Worm (Caenorhabditis elegans) whole organism, L3 larva: ENCODE results near the gene htrl-1.

Experiments
- aly-2 ChIP-seq: fragments of 150-350 bp; optimal IDR thresholded peaks from 2 replicates; lab custom pipeline; 2014; ENCODE audit warnings: missing biosample characterization, missing genetic modification characterization
- elt-1 ChIP-seq: fragments of 150-350 bp; optimal IDR thresholded peaks from 2 replicates; lab custom pipeline; 2014; ENCODE audit warnings: missing biosample characterization, missing genetic modification characterization
- jun-1 ChIP-seq: fragments of 150-350 bp; optimal IDR thresholded peaks from 2 replicates; lab custom pipeline; 2014; ENCODE audit warnings: missing biosample characterization, missing genetic modification reagents, missing genetic modification characterization
- mdl-1 ChIP-seq: fragments of 150-350 bp; optimal IDR thresholded peaks from 2 replicates; lab custom pipeline; 2014; ENCODE audit warnings: missing biosample characterization, missing genetic modification characterization
- nfya-1 ChIP-seq: sonication (generic microtip); optimal IDR thresholded peaks from 2 replicates; lab custom pipeline; 2017; ENCODE audit warnings: missing genetic modification characterization, mild to moderate bottlenecking, missing compliant biosample characterization, antibody characterized with exemption, moderate library complexity; ENCODE audit not compliant: insufficient read depth
- nhr-25 ChIP-seq: sonication (generic microtip); optimal IDR thresholded peaks from 2 replicates; lab custom pipeline; 2017; ENCODE audit warnings: missing biosample characterization, missing genetic modification characterization
- snpc-4 ChIP-seq: fragments of 150-350 bp; optimal IDR thresholded peaks from 2 replicates; lab custom pipeline; 2014; ENCODE audit warnings: missing biosample characterization, missing genetic modification characterization
- ztf-4 ChIP-seq: fragments of 150-350 bp; optimal IDR thresholded peaks from 2 replicates; lab custom pipeline; 2014; ENCODE audit warnings: missing biosample characterization, missing genetic modification characterization

ce11 chrV:11545227-11545626 is 49.0 kb upstream of the htrl-1 start, which contains the start of gene F38B7.10:
- no peak for TF ChIP-seq ztf-4 (tag; lab: Kevin White, UChicago)
- TF ChIP-seq jun-1 = no peak
- no peak for TF ChIP-seq elt-1
- TF ChIP-seq nhr-25 (tag; lab: Kevin White, UChicago) = no peak
- no peak for TF ChIP-seq snpc-4 (tag; lab: Kevin White, UChicago)
- TF ChIP-seq nfya-1 (tag; lab: Kevin White, UChicago) = no peak
- TF ChIP-seq aly-2 (tag; lab: Kevin White, UChicago) = no peak
- TF ChIP-seq mdl-1 = no peak
